Fruit fly (Drosophila melanogaster) whole organism, embryonic: ENCODE measurements around the gene Egfrap.
A peak's percentile ranks its signal among the peaks of the same experiment; 100 is the strongest.

Experiments
- Abd-B ChIP-seq: fragments of 200-800 bp; sonication (Bioruptor generic); optimal IDR thresholded peaks from 2 replicates; lab custom pipeline; 2018; ENCODE audit warnings: missing biosample characterization, mild to moderate bottlenecking, missing genetic modification characterization, moderate library complexity
- CG10654 ChIP-seq: fragments of 200-800 bp; sonication (Bioruptor generic); optimal IDR thresholded peaks from 2 replicates; lab custom pipeline; 2016; ENCODE audit warnings: missing biosample characterization, missing genetic modification characterization
- CG1233 ChIP-seq: fragments of 200-800 bp; sonication (Bioruptor generic); optimal IDR thresholded peaks from 4 replicates; lab custom pipeline; 2018; ENCODE audit warnings: missing biosample characterization, mild to moderate bottlenecking, missing genetic modification characterization
- CG14667 ChIP-seq: fragments of 200-800 bp; sonication (Bioruptor generic); IDR thresholded peaks from 2 replicates; pipeline ENCODE4 v1.3.6; 2022; ENCODE audit warnings: missing biosample characterization, missing genetic modification characterization
- CG14710 ChIP-seq: fragments of 200-800 bp; sonication (Bioruptor generic); optimal IDR thresholded peaks from 3 replicates; lab custom pipeline; 2019; ENCODE audit warnings: missing biosample characterization, mild to moderate bottlenecking, missing genetic modification characterization, moderate library complexity
- CG14965 ChIP-seq: fragments of 200-800 bp; sonication (Bioruptor generic); optimal IDR thresholded peaks from 2 replicates; lab custom pipeline; 2016; ENCODE audit warnings: missing biosample characterization, missing genetic modification characterization, borderline replicate concordance
- CG1529 ChIP-seq: fragments of 200-800 bp; sonication (Bioruptor generic); optimal IDR thresholded peaks from 3 replicates; lab custom pipeline; 2018; ENCODE audit warnings: missing biosample characterization, missing genetic modification characterization
- CG15601 ChIP-seq: fragments of 200-800 bp; sonication (Bioruptor generic); optimal IDR thresholded peaks from 3 replicates; lab custom pipeline; 2019; ENCODE audit warnings: missing biosample characterization, mild to moderate bottlenecking, missing genetic modification characterization, moderate library complexity
- CG15696 ChIP-seq: fragments of 200-800 bp; sonication (Bioruptor generic); optimal IDR thresholded peaks from 2 replicates; lab custom pipeline; 2019; ENCODE audit warnings: missing biosample characterization, mild to moderate bottlenecking, missing genetic modification characterization, moderate library complexity
- CG16813 ChIP-seq: fragments of 200-800 bp; sonication (Bioruptor generic); IDR thresholded peaks from 3 replicates; pipeline ENCODE4 v1.3.6; 2022; ENCODE audit warnings: missing biosample characterization, missing genetic modification characterization; ENCODE audit not compliant: partially characterized antibody
- CG17186 ChIP-seq: fragments of 200-800 bp; sonication (Bioruptor generic); optimal IDR thresholded peaks from 3 replicates; lab custom pipeline; 2017; ENCODE audit warnings: missing biosample characterization, missing genetic modification reagents, missing genetic modification characterization
- CG17568 ChIP-seq: fragments of 200-800 bp; sonication (Bioruptor generic); optimal IDR thresholded peaks from 2 replicates; lab custom pipeline; 2018; ENCODE audit warnings: missing biosample characterization, mild to moderate bottlenecking, missing genetic modification characterization, moderate library complexity
- CG2875 ChIP-seq: fragments of 200-800 bp; sonication (Bioruptor generic); optimal IDR thresholded peaks from 2 replicates; lab custom pipeline; 2017; ENCODE audit warnings: missing biosample characterization, mild to moderate bottlenecking, missing genetic modification characterization, missing genetic modification reagents
- CG30403 ChIP-seq: fragments of 200-800 bp; sonication (Bioruptor generic); optimal IDR thresholded peaks from 3 replicates; lab custom pipeline; 2016; ENCODE audit warnings: missing biosample characterization, missing genetic modification characterization
- CG31441 ChIP-seq: fragments of 200-800 bp; sonication (Bioruptor generic); IDR thresholded peaks from 2 replicates; pipeline ENCODE4 v1.3.6; 2022; ENCODE audit warnings: missing biosample characterization, missing genetic modification characterization
- CG32767 ChIP-seq: fragments of 200-800 bp; sonication (Bioruptor generic); IDR thresholded peaks from 2 replicates; pipeline ENCODE4 v1.3.6; 2022; ENCODE audit warnings: missing biosample characterization, missing genetic modification characterization
- CG3995 ChIP-seq: fragments of 200-800 bp; sonication (Bioruptor generic); optimal IDR thresholded peaks from 3 replicates; lab custom pipeline; 2016; ENCODE audit warnings: missing biosample characterization, missing genetic modification characterization
- CG4707 ChIP-seq: fragments of 200-800 bp; sonication (Bioruptor generic); optimal IDR thresholded peaks from 2 replicates; lab custom pipeline; 2018; ENCODE audit warnings: missing biosample characterization, mild to moderate bottlenecking, missing genetic modification characterization, moderate library complexity
- CTCF ChIP-seq: fragments of 200-800 bp; sonication (Bioruptor generic); optimal IDR thresholded peaks from 2 replicates; lab custom pipeline; 2017; ENCODE audit warnings: missing biosample characterization, mild to moderate bottlenecking, missing genetic modification characterization, moderate library complexity
- CoRest ChIP-seq: fragments of 200-800 bp; sonication (Bioruptor generic); optimal IDR thresholded peaks from 3 replicates; lab custom pipeline; 2018; ENCODE audit warnings: missing biosample characterization, mild to moderate bottlenecking, missing genetic modification characterization, moderate library complexity
- D19B ChIP-seq: fragments of 200-800 bp; sonication (Bioruptor generic); optimal IDR thresholded peaks from 2 replicates; lab custom pipeline; 2017; ENCODE audit warnings: missing biosample characterization, mild to moderate bottlenecking, missing genetic modification characterization
- Fer1 ChIP-seq: fragments of 200-800 bp; sonication (Bioruptor generic); optimal IDR thresholded peaks from 2 replicates; lab custom pipeline; 2017; ENCODE audit warnings: missing biosample characterization, mild to moderate bottlenecking, missing genetic modification characterization
- H2.0 ChIP-seq: fragments of 200-800 bp; sonication (Bioruptor generic); IDR thresholded peaks from 2 replicates; pipeline ENCODE4 v1.3.6; 2022; ENCODE audit warnings: missing biosample characterization, missing genetic modification characterization
- HmgD ChIP-seq: fragments of 200-800 bp; sonication (Bioruptor generic); optimal IDR thresholded peaks from 3 replicates; lab custom pipeline; 2016; ENCODE audit warnings: missing biosample characterization, missing genetic modification characterization
- Lim3 ChIP-seq: fragments of 200-800 bp; sonication (Bioruptor generic); IDR thresholded peaks from 2 replicates; pipeline ENCODE4 v1.3.6; 2022; ENCODE audit warnings: missing biosample characterization, missing genetic modification characterization
- NFAT ChIP-seq: fragments of 200-800 bp; sonication (Bioruptor generic); IDR thresholded peaks from 2 replicates; pipeline ENCODE4 v1.3.6; 2022; ENCODE audit warnings: missing biosample characterization, missing genetic modification characterization
- Neu2 ChIP-seq: fragments of 200-800 bp; sonication (Bioruptor generic); optimal IDR thresholded peaks from 3 replicates; lab custom pipeline; 2016; ENCODE audit warnings: missing biosample characterization, missing genetic modification characterization, borderline replicate concordance
- Oli ChIP-seq: fragments of 200-800 bp; sonication (Bioruptor generic); optimal IDR thresholded peaks from 2 replicates; lab custom pipeline; 2018; ENCODE audit warnings: missing biosample characterization, mild to moderate bottlenecking, missing genetic modification characterization, moderate library complexity
- Poxn ChIP-seq: fragments of 200-800 bp; sonication (Bioruptor generic); IDR thresholded peaks from 2 replicates; pipeline ENCODE4 v1.3.6; 2022; ENCODE audit warnings: missing biosample characterization, missing genetic modification characterization
- Xrp1 ChIP-seq: fragments of 200-800 bp; sonication (Bioruptor generic); IDR thresholded peaks from 2 replicates; pipeline ENCODE4 v1.3.6; 2022; ENCODE audit warnings: missing biosample characterization, missing genetic modification characterization
- abd-A ChIP-seq: fragments of 200-800 bp; sonication (Bioruptor generic); optimal IDR thresholded peaks from 3 replicates; lab custom pipeline; 2019; ENCODE audit warnings: missing biosample characterization, mild to moderate bottlenecking, missing genetic modification characterization, moderate library complexity
- az2 ChIP-seq: fragments of 200-800 bp; sonication (Bioruptor generic); optimal IDR thresholded peaks from 3 replicates; lab custom pipeline; 2016; ENCODE audit warnings: missing biosample characterization, missing genetic modification characterization
- bowl ChIP-seq: fragments of 200-800 bp; sonication (Bioruptor generic); IDR thresholded peaks from 2 replicates; pipeline ENCODE4 v1.3.6; 2022; ENCODE audit warnings: missing biosample characterization, missing genetic modification characterization
- cato ChIP-seq: fragments of 200-800 bp; sonication (Bioruptor generic); optimal IDR thresholded peaks from 2 replicates; lab custom pipeline; 2016; ENCODE audit warnings: missing biosample characterization, missing genetic modification characterization, borderline replicate concordance
- ems ChIP-seq: fragments of 200-800 bp; sonication (Bioruptor generic); optimal IDR thresholded peaks from 3 replicates; lab custom pipeline; 2016; ENCODE audit warnings: missing biosample characterization, missing genetic modification characterization
- eve ChIP-seq, 2 experiments: fragments of >200 bp; optimal IDR thresholded peaks; 2 replicates each; lab custom pipeline; 2017; ENCODE audit warnings: missing biosample characterization in 2 of 2, missing genetic modification characterization in 2 of 2
- ewg ChIP-seq: fragments of 200-800 bp; sonication (Bioruptor generic); optimal IDR thresholded peaks from 3 replicates; lab custom pipeline; 2017; ENCODE audit warnings: mild to moderate bottlenecking, missing biosample characterization, missing genetic modification reagents, missing genetic modification characterization
- exex ChIP-seq: fragments of 200-800 bp; sonication (Bioruptor generic); optimal IDR thresholded peaks from 4 replicates; lab custom pipeline; 2018; ENCODE audit warnings: missing biosample characterization, mild to moderate bottlenecking, missing genetic modification characterization, moderate library complexity
- gro ChIP-seq: fragments of 200-800 bp; sonication (Bioruptor generic); optimal IDR thresholded peaks from 2 replicates; lab custom pipeline; 2016; ENCODE audit warnings: missing biosample characterization, missing genetic modification characterization
- h ChIP-seq: fragments of >200 bp; optimal IDR thresholded peaks from 2 replicates; lab custom pipeline; 2017
- jing ChIP-seq: fragments of 200-800 bp; sonication (Bioruptor generic); optimal IDR thresholded peaks from 2 replicates; lab custom pipeline; 2018; ENCODE audit warnings: missing biosample characterization, mild to moderate bottlenecking, missing genetic modification characterization
- mld ChIP-seq: fragments of 200-800 bp; sonication (Bioruptor generic); IDR thresholded peaks from 3 replicates; pipeline ENCODE4 v1.3.6; 2022; ENCODE audit warnings: missing biosample characterization, missing genetic modification characterization; ENCODE audit not compliant: partially characterized antibody
- pita ChIP-seq: fragments of 200-800 bp; sonication (Bioruptor generic); optimal IDR thresholded peaks from 2 replicates; lab custom pipeline; 2017; ENCODE audit warnings: missing biosample characterization, mild to moderate bottlenecking, missing genetic modification characterization
- pnt ChIP-seq: fragments of 200-800 bp; sonication (Bioruptor generic); optimal IDR thresholded peaks from 3 replicates; lab custom pipeline; 2016; ENCODE audit warnings: missing biosample characterization, missing genetic modification characterization
- sd ChIP-seq: fragments of 200-800 bp; sonication (Bioruptor generic); optimal IDR thresholded peaks from 3 replicates; lab custom pipeline; 2018; ENCODE audit warnings: missing biosample characterization, mild to moderate bottlenecking, missing genetic modification characterization, moderate library complexity
- slbo ChIP-seq: fragments of 200-800 bp; sonication (Bioruptor generic); IDR thresholded peaks from 2 replicates; pipeline ENCODE4 v1.3.6; 2022; ENCODE audit warnings: missing biosample characterization, missing genetic modification characterization
- tap ChIP-seq: fragments of 200-800 bp; optimal IDR thresholded peaks from 3 replicates; lab custom pipeline; 2019; ENCODE audit warnings: missing biosample characterization, mild to moderate bottlenecking, missing genetic modification characterization, moderate library complexity
- vfl ChIP-seq: fragments of 200-800 bp; sonication (Bioruptor generic); optimal IDR thresholded peaks from 2 replicates; lab custom pipeline; 2016; ENCODE audit warnings: missing biosample characterization, missing genetic modification characterization
- wdn ChIP-seq: fragments of 200-800 bp; sonication (Bioruptor generic); IDR thresholded peaks from 2 replicates; pipeline ENCODE4 v1.3.6; 2022; ENCODE audit warnings: missing biosample characterization, missing genetic modification characterization

The Egfrap gene

dm6 chr3L:5926015-5926988, 24.2 kb downstream of the Egfrap start (continued):
- TF ChIP-seq pita (no peak), H2.0 (GFP tag; lab: Robert Waterston, UW) (peak; percentile 22), NFAT (GFP tag; lab: Robert Waterston, UW) (no peak), Abd-B (GFP tag; lab: Kevin White, UChicago) (peak; percentile 1), mld (GFP tag; lab: Robert Waterston, UW) (no peak), bowl (GFP tag; lab: Robert Waterston, UW) (0 out of 2 replicates have a peak, but pooled peaks have one; percentile 12), HmgD (GFP tag; lab: Kevin White, UChicago) (no peak), cato (GFP tag; lab: Kevin White, UChicago) (no peak), CG15696 (tag; lab: Kevin White, UChicago) (no peak), Fer1 (no peak), CG1529 (GFP tag; lab: Kevin White, UChicago) (peak; percentile 47), CG32767 (GFP tag; lab: Robert Waterston, UW) (no peak; the same call in 1 of the 2 replicates), ewg (GFP tag; lab: Kevin White, UChicago) (peak; percentile 43), CG14965 (GFP tag; lab: Kevin White, UChicago) (no peak), Neu2 (GFP tag; lab: Kevin White, UChicago) (no peak), pnt (GFP tag; lab: Kevin White, UChicago) (peak; percentile 10), Poxn (GFP tag; lab: Robert Waterston, UW) (no peak), h (lab: Kevin White, UChicago) (no peak), abd-A (tag; lab: Kevin White, UChicago) (peak; percentile 16), CG3995 (GFP tag; lab: Kevin White, UChicago) (peak; percentile 73), Oli (tag; lab: Kevin White, UChicago) (peak; percentile 71), jing (GFP tag; lab: Kevin White, UChicago) (no peak), az2 (GFP tag; lab: Kevin White, UChicago) (peak; percentile 52), Lim3 (GFP tag; lab: Robert Waterston, UW) (no peak), CG2875 (GFP tag; lab: Kevin White, UChicago) (peak; percentile 53), CoRest (peak; percentile 67), wdn (GFP tag; lab: Robert Waterston, UW) (no peak), exex (tag; lab: Kevin White, UChicago) (no peak), CG16813 (GFP tag; lab: Robert Waterston, UW) (no peak), CG31441 (peak; percentile 59), Xrp1 (GFP tag; lab: Robert Waterston, UW) (peak; percentile 59; the same call in 1 of the 2 replicates), CG30403 (GFP tag; lab: Kevin White, UChicago) (peak; percentile 59), CG1233 (GFP tag; lab: Kevin White, UChicago) (peak; percentile 14), CG14710 (tag; lab: Kevin White, UChicago) (no peak), CG10654 (GFP tag; lab: Kevin White, UChicago) (no peak), CG17568 (GFP tag; lab: Kevin White, UChicago) (peak; percentile 11), eve (GFP tag; optimal IDR thresholded peaks at IDR 0.05; lab: Kevin White, UChicago) (no peak), CG4707 (peak; percentile 46), gro (no peak), vfl (GFP tag; lab: Kevin White, UChicago) (no peak), sd (tag; lab: Kevin White, UChicago) (no peak), CTCF (no peak), slbo (GFP tag; lab: Robert Waterston, UW) (peak; percentile 54), CG15601 (tag; lab: Kevin White, UChicago) (peak; percentile 38), CG14667 (GFP tag; lab: Robert Waterston, UW) (no peak), D19B (GFP tag; lab: Kevin White, UChicago) (peak; percentile 28), ems (GFP tag; lab: Kevin White, UChicago) (peak; percentile 15), CG17186 (no peak), tap (tag; lab: Kevin White, UChicago) (peak; percentile 6)
